Worm (Caenorhabditis elegans): ENCODE data around the gene pygo-1.
A peak's percentile ranks its signal among the peaks of the same experiment; 100 is the strongest.

pygo-1 gene

DNA sequence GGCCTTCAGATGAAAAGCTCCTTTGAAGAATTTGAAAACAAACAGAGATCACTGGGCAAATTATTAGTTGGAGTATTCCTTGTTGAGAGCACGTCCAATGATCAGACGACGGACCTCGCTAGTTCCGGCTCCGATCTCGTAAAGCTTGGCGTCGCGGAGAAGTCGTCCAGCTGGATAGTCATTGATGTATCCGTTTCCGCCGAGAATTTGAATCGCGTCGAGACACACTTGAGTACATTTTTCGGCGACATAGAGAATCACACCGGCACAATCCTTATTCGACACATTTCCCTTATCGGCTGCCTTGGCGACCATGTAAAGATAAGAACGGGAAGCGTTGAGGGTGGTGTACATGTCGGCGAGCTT lies 3.8 kb downstream of the pygo-1 start (continued):
- TF ChIP-seq nhr-120 (GFP tag; IDR thresholded peaks at IDR 0.05) (no peak), atf-7 (tag; optimal IDR thresholded peaks at IDR 0.05) (peak; percentile 41), ceh-79 (tag; optimal IDR thresholded peaks at IDR 0.05) (no peak), C06A6.2 (GFP tag; conservative IDR thresholded peaks at IDR 0.05) (0 out of 2 replicates have a peak, but pooled peaks have one; percentile 8), lin-54 (GFP tag; optimal IDR thresholded peaks at IDR 0.05) (no peak), egl-18 (GFP tag; IDR thresholded peaks at IDR 0.05) (0 out of 2 replicates have a peak, but pooled peaks have one; percentile 40), ceh-100 (GFP tag; IDR thresholded peaks at IDR 0.05) (0 out of 2 replicates have a peak, but pooled peaks have one; percentile 12), efl-1 (GFP tag; optimal IDR thresholded peaks at IDR 0.05) (no peak), cebp-2 (GFP tag; IDR thresholded peaks at IDR 0.05) (0 out of 2 replicates have a peak, but pooled peaks have one; percentile 28), B0336.3 (GFP tag; IDR thresholded peaks at IDR 0.05) (peak; percentile 59; the same call in 1 of the 2 replicates), mxl-1 (tag; optimal IDR thresholded peaks at IDR 0.05) (no peak), ZK185.1 (tag; optimal IDR thresholded peaks at IDR 0.05; ENCODE audit: poor library complexity, severe bottlenecking) (peak; percentile 70)

ce11 chrIV:5088814-5089322 lies 5.8 kb downstream of the pygo-1 start, which contains the start of gene ivd-1:
ivd-1 (minus strand) TSS chrIV:5088864.
- TF ChIP-seq efl-1 (GFP tag; optimal IDR thresholded peaks at IDR 0.05): no peak
- TF ChIP-seq K12H6.12 (tag; optimal IDR thresholded peaks at IDR 0.05): no peak
- no peak for TF ChIP-seq Y79H2A.3 (GFP tag; conservative IDR thresholded peaks at IDR 0.05)
- TF ChIP-seq attf-5 (GFP tag; optimal IDR thresholded peaks at IDR 0.05): peak; percentile 7
- no peak for TF ChIP-seq madf-3 (GFP tag; IDR thresholded peaks at IDR 0.05)
- TF ChIP-seq dox-1 (GFP tag; IDR thresholded peaks at IDR 0.05): peak; percentile 19; the same call in 1 of the 2 replicates
- TF ChIP-seq bed-2 (GFP tag; IDR thresholded peaks at IDR 0.05): no peak
- no peak for TF ChIP-seq hmg-20 (GFP tag; IDR thresholded peaks at IDR 0.05)
- no peak for TF ChIP-seq cebp-1 (GFP tag; IDR thresholded peaks at IDR 0.05)
- TF ChIP-seq cebp-1 (tag; optimal IDR thresholded peaks at IDR 0.05): peak; percentile 44
- TF ChIP-seq die-1 (tag; optimal IDR thresholded peaks at IDR 0.05): no peak
- no peak for TF ChIP-seq atf-7 (tag; optimal IDR thresholded peaks at IDR 0.05)
- peak; percentile 48 for TF ChIP-seq ZK185.1 (tag; optimal IDR thresholded peaks at IDR 0.05; ENCODE audit: poor library complexity, severe bottlenecking)
- no peak for TF ChIP-seq dpl-1 (GFP tag; optimal IDR thresholded peaks at IDR 0.05)
- no peak for TF ChIP-seq lin-54 (GFP tag; optimal IDR thresholded peaks at IDR 0.05)
- no peak for TF ChIP-seq madf-8 (GFP tag; conservative IDR thresholded peaks at IDR 0.05)
- no peak for TF ChIP-seq F57A8.1 (GFP tag; optimal IDR thresholded peaks at IDR 0.05)
- TF ChIP-seq egl-44 (GFP tag; IDR thresholded peaks at IDR 0.05): 0 out of 2 replicates have a peak, but pooled peaks have one; percentile 37
- TF ChIP-seq F39B2.1 (GFP tag; IDR thresholded peaks at IDR 0.05): no peak
- 0 out of 2 replicates have a peak, but pooled peaks have one; percentile 22 for TF ChIP-seq mcd-1 (GFP tag; IDR thresholded peaks at IDR 0.05)
- no peak for TF ChIP-seq pha-4 (tag; optimal IDR thresholded peaks at IDR 0.05)
- no peak for TF ChIP-seq hrde-1 (tag; optimal IDR thresholded peaks at IDR 0.05; ENCODE audit: borderline replicate concordance)
- TF ChIP-seq ztf-26 (tag; optimal IDR thresholded peaks at IDR 0.05): no peak
- no peak for TF ChIP-seq snpc-1.3 (tag; optimal IDR thresholded peaks at IDR 0.05; ENCODE audit: insufficient read depth)
- TF ChIP-seq madf-6 (GFP tag; IDR thresholded peaks at IDR 0.05): no peak
- TF ChIP-seq Y53G8AR.9 (GFP tag; conservative IDR thresholded peaks at IDR 0.05): no peak
- TF ChIP-seq let-607 (tag; optimal IDR thresholded peaks at IDR 0.05): peak; percentile 91 to 92
- no peak for TF ChIP-seq akir-1 (GFP tag; optimal IDR thresholded peaks at IDR 0.05)
- TF ChIP-seq B0035.1 (tag; optimal IDR thresholded peaks at IDR 0.05): no peak
- no peak for TF ChIP-seq nfya-1 (tag; optimal IDR thresholded peaks at IDR 0.05; ENCODE audit: borderline replicate concordance, insufficient read depth)
- no peak for TF ChIP-seq ztf-25 (GFP tag; IDR thresholded peaks at IDR 0.05)
- no peak for TF ChIP-seq C06A6.2 (GFP tag; conservative IDR thresholded peaks at IDR 0.05)
- TF ChIP-seq tbp1 (GFP tag; optimal IDR thresholded peaks at IDR 0.05): peak; percentile 15
- no peak for TF ChIP-seq B0336.3 (GFP tag; IDR thresholded peaks at IDR 0.05)
- TF ChIP-seq cebp-2 (GFP tag; IDR thresholded peaks at IDR 0.05): no peak
- TF ChIP-seq nhr-80 (tag; optimal IDR thresholded peaks at IDR 0.05): peak; percentile 85
- no peak for TF ChIP-seq lin-35 (GFP tag; optimal IDR thresholded peaks at IDR 0.05)
- TF ChIP-seq F55B11.4 (tag; optimal IDR thresholded peaks at IDR 0.05; ENCODE audit: borderline replicate concordance, insufficient read depth): no peak
- no peak for TF ChIP-seq ets-4 (GFP tag; optimal IDR thresholded peaks at IDR 0.05)
- no peak for TF ChIP-seq sdz-38 (tag; optimal IDR thresholded peaks at IDR 0.05)

Measured in whole organism, young adult.